Worm (Caenorhabditis elegans): ENCODE results near the gene F44E5.1.

F44E5.1 gene

DNA sequence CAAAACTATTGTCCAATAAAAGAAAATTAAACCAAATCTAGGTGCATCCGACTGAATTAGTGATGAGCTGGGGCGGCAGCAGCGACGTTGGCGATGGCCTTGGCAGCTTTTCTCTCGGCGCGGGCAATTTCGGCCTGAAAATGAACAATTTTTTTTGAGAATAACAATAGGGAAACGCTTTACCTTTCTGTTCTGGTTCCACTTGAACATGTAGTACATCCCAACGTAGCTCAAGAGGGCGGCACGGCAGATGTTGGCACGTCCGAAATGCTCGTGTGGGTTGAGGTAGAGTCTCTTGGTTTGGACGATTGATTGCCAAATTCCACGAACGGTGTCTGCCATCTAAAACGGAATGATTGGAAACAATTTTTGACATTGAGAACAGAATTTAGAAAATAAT, at the start of gene F44E5.1:
Gene F44E5.1 (minus strand): TSS at position 342 of the 400 bp plus-strand sequence.
- no peak for TF ChIP-seq nfya-1 (tag; optimal IDR thresholded peaks at IDR 0.05; ENCODE audit: insufficient read depth)
- no peak for TF ChIP-seq skn-1 (tag; optimal IDR thresholded peaks at IDR 0.05)
- no peak for TF ChIP-seq fkh-10 (GFP tag; optimal IDR thresholded peaks at IDR 0.05)
- TF ChIP-seq nhr-23 (tag; optimal IDR thresholded peaks at IDR 0.05): no peak

DNA sequence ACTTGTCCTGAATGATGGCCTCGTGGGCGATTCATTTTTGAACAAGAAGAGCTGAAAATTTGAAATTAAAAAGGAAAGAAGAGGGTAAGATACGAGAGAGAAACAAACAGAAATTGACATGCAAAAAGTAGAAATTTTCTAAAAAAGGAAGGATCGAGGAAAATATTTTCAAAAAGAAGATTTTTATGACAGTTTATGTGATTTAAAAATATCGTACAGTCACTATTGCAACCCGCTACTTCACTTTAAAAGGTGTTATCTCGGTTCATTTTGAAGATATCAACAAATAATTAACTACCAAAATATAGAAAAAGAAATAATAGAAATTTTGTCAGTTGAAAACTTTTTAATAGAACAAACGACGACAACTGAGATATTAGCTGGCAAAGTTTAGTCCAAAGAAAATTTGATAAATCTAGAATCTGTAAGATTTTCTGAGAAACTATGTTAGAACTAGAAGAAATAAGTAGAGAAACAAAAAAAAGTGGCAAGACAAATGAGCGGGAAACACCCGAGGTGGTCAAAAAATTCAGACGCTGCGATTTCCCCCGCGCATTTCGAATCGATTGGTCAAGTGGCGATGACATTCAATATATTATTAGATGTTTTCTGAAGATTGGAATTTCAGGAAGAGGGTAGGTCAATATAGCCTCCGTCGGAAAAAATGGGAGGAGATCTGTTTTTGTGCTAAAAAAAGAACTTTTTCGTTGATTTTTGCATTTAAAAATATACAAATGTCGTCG, 49.4 kb upstream of the F44E5.1 start, which contains the start of gene Y6D1A.1:
Gene Y6D1A.1 (minus strand): TSS at position 51 of the 743 bp plus-strand sequence.
- no peak for TF ChIP-seq egl-5 (tag; optimal IDR thresholded peaks at IDR 0.05)
- TF ChIP-seq elt-2 (tag; optimal IDR thresholded peaks at IDR 0.05): no peak
- TF ChIP-seq nhr-25 (tag; optimal IDR thresholded peaks at IDR 0.05): no peak
- TF ChIP-seq fos-1 (tag; optimal IDR thresholded peaks at IDR 0.05): no peak
- no peak for TF ChIP-seq skn-1 (tag; optimal IDR thresholded peaks at IDR 0.05)
- no peak for TF ChIP-seq hmg-11 (tag; optimal IDR thresholded peaks at IDR 0.05)

DNA sequence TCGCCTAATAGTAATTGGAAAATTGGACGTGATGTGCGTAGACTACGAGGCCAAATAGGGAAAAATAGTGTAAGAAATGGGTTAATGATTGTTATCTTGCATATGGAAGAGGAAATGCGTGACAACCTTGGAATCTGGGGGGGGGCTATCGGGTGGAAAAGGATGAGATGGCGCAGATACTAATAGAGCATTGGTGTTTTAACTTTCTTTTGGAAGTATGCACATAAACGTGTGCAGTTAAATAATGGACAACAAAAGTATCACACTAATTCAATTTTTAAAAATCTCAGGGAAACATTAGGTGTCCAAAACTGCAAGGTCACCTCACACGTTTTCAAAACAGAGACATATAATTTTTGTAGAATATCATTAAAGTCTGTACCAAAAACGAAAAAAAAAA, 45.5 kb upstream of the F44E5.1 start, which contains the start of gene Y6D1A.2:
Gene Y6D1A.2 (minus strand): TSS at position 101 of the 400 bp plus-strand sequence.
- TF ChIP-seq nhr-25 (tag; optimal IDR thresholded peaks at IDR 0.05): peak; percentile 33
- TF ChIP-seq lsy-12 (tag; optimal IDR thresholded peaks at IDR 0.05): no peak
- no peak for TF ChIP-seq snpc-4 (tag; optimal IDR thresholded peaks at IDR 0.05)
- TF ChIP-seq unc-62 (GFP tag; optimal IDR thresholded peaks at IDR 0.05): no peak
- TF ChIP-seq nhr-67 (tag; optimal IDR thresholded peaks at IDR 0.05): no peak
- TF ChIP-seq pha-4 (tag; optimal IDR thresholded peaks at IDR 0.05): no peak
- TF ChIP-seq jun-1 (tag; optimal IDR thresholded peaks at IDR 0.05): no peak

DNA sequence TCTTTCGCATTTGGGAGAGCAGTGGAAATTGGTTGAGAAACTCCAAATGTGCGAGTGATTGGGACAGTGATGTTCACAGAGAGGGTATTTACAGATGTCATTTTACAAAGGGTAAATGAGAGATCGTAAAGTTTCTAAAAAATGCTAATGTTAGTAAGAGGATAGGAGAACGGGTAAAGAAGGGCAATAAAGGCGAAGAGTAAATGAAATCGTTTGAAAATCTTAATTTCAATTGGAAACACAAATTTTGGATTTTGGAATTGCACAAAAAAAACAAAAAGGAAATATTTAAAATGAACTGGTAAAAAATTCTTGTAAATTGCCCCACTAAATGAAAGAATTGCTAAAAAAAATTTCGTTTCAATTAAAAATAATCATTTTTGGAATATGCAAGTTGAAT, 42.1 kb upstream of the F44E5.1 start, which contains the start of gene pap-3:
Gene pap-3 (minus strand): TSS at position 101 of the 400 bp plus-strand sequence.
- TF ChIP-seq nfya-1 (tag; optimal IDR thresholded peaks at IDR 0.05; ENCODE audit: insufficient read depth): no peak
- no peak for TF ChIP-seq jun-1 (tag; optimal IDR thresholded peaks at IDR 0.05)
- TF ChIP-seq nhr-67 (tag; optimal IDR thresholded peaks at IDR 0.05): no peak
- TF ChIP-seq skn-1 (tag; optimal IDR thresholded peaks at IDR 0.05): no peak
- no peak for TF ChIP-seq mml-1 (tag; optimal IDR thresholded peaks at IDR 0.05)
- TF ChIP-seq unc-62 (GFP tag; optimal IDR thresholded peaks at IDR 0.05): no peak
- no peak for TF ChIP-seq lin-39 (tag; optimal IDR thresholded peaks at IDR 0.05)
- no peak for TF ChIP-seq nhr-77 (tag; optimal IDR thresholded peaks at IDR 0.05)
- TF ChIP-seq fkh-2 (tag; optimal IDR thresholded peaks at IDR 0.05): no peak

DNA sequence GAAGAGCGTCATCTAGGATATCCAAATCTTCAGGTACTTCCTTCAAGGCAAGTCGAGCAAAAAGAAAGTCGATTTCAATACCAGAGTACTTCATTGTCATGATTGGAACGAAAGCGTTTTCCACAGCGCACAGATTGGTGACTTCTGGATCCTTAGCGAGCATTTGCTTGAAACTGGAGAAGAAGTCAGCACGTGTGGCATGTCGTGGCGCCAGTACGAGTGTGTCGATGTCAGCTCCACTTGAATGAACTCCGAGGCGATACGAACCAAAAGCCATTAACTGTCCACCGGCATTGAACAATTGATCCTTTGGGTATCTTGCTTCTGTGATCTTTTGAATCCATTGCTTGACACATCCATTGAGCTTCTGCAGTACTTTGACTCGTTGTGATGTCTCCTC, 41.7 kb upstream of the F44E5.1 start:
- TF ChIP-seq aly-2 (tag; optimal IDR thresholded peaks at IDR 0.05): no peak

DNA sequence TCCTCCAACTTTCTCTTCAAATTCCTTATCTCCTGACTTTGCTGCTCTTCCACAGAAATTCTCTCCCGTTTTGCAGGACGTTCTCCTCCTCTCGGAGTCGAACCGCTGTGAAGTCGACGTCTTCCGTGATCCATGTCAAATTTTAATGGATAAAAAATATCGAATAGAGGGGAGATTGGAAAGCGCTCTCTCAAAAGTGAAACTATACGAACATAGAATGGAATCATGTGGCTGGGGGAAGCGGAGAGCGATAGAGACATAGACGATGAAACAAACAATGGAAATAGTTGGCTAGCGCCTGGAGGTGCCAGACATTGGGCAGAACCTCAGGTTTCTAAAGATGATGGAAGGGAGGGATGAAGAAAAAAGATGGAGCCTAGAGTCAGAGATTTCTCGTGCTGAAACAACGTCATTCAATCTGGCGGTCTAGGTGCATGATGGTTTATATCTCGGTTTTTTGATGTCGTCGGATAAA, 39.6 kb upstream of the F44E5.1 start, which contains the start of gene F43G6.8:
Gene F43G6.8 (minus strand): TSS at position 198 of the 475 bp plus-strand sequence.
- TF ChIP-seq nhr-25 (tag; optimal IDR thresholded peaks at IDR 0.05) (peak; percentile 13), nhr-43 (tag; optimal IDR thresholded peaks at IDR 0.05; ENCODE audit: poor library complexity, severe bottlenecking) (no peak), ama-1 (optimal IDR thresholded peaks at IDR 0.05) (no peak), ceh-28 (tag; optimal IDR thresholded peaks at IDR 0.05) (no peak), ceh-82 (tag; optimal IDR thresholded peaks at IDR 0.05) (no peak), nhr-11 (tag; optimal IDR thresholded peaks at IDR 0.05) (peak; percentile 78), nfya-1 (tag; optimal IDR thresholded peaks at IDR 0.05; ENCODE audit: insufficient read depth) (peak; percentile 72), nhr-23 (tag; optimal IDR thresholded peaks at IDR 0.05) (peak; percentile 35), ztf-11 (tag; optimal IDR thresholded peaks at IDR 0.05) (no peak), nhr-237 (tag; optimal IDR thresholded peaks at IDR 0.05) (no peak), lin-39 (tag; optimal IDR thresholded peaks at IDR 0.05) (peak; percentile 11), nhr-67 (tag; optimal IDR thresholded peaks at IDR 0.05) (no peak), elt-2 (tag; optimal IDR thresholded peaks at IDR 0.05) (peak; percentile 30), lin-15B (tag; optimal IDR thresholded peaks at IDR 0.05) (peak; percentile 11), pqm-1 (tag; optimal IDR thresholded peaks at IDR 0.05) (peak; percentile 14), snpc-4 (tag; optimal IDR thresholded peaks at IDR 0.05) (peak; percentile 32)
